Fruit fly (Drosophila melanogaster) whole organism, embryonic: ENCODE measurements around the gene mRpS35.

Experiments used
- B-H1 ChIP-seq: fragments of 200-800 bp; sonication (Bioruptor generic); IDR thresholded peaks from 3 replicates; pipeline ENCODE4 v1.3.6; 2022; ENCODE audit warnings: missing biosample characterization, missing genetic modification characterization
- BtbVII ChIP-seq: fragments of 200-800 bp; sonication (Bioruptor generic); optimal IDR thresholded peaks from 3 replicates; lab custom pipeline; 2017; ENCODE audit warnings: missing biosample characterization, mild to moderate bottlenecking, missing genetic modification characterization
- CG10267 ChIP-seq: fragments of 200-800 bp; sonication (Bioruptor generic); optimal IDR thresholded peaks from 2 replicates; lab custom pipeline; 2018; ENCODE audit warnings: missing biosample characterization, mild to moderate bottlenecking, missing genetic modification characterization, moderate library complexity
- CG10366 ChIP-seq: fragments of 200-800 bp; sonication (Bioruptor generic); IDR thresholded peaks from 2 replicates; pipeline ENCODE4 v1.3.6; 2022; ENCODE audit warnings: missing biosample characterization, missing genetic modification characterization
- CG10462 ChIP-seq: fragments of 200-800 bp; sonication (Bioruptor generic); optimal IDR thresholded peaks from 2 replicates; lab custom pipeline; 2016; ENCODE audit warnings: missing biosample characterization, missing genetic modification characterization
- CG12071 ChIP-seq: fragments of 200-800 bp; sonication (Bioruptor generic); optimal IDR thresholded peaks from 3 replicates; lab custom pipeline; 2018; ENCODE audit warnings: missing biosample characterization, mild to moderate bottlenecking, missing genetic modification characterization
- CG12391 ChIP-seq: fragments of 200-800 bp; sonication (Bioruptor generic); optimal IDR thresholded peaks from 3 replicates; lab custom pipeline; 2018; ENCODE audit warnings: missing biosample characterization, mild to moderate bottlenecking, missing genetic modification characterization, moderate library complexity
- CG16815 ChIP-seq: fragments of 200-800 bp; sonication (Bioruptor generic); optimal IDR thresholded peaks from 3 replicates; lab custom pipeline; 2017; ENCODE audit warnings: missing biosample characterization, mild to moderate bottlenecking, missing genetic modification characterization
- CG17359 ChIP-seq: fragments of 200-800 bp; sonication (Bioruptor generic); optimal IDR thresholded peaks from 3 replicates; lab custom pipeline; 2018; ENCODE audit warnings: missing biosample characterization, mild to moderate bottlenecking, missing genetic modification characterization, moderate library complexity
- CG18262 ChIP-seq: fragments of 200-800 bp; optimal IDR thresholded peaks from 3 replicates; lab custom pipeline; 2019; ENCODE audit warnings: missing biosample characterization, mild to moderate bottlenecking, missing genetic modification characterization, moderate library complexity
- CG2202 ChIP-seq: fragments of 200-800 bp; sonication (Bioruptor generic); optimal IDR thresholded peaks from 2 replicates; lab custom pipeline; 2018; ENCODE audit warnings: missing biosample characterization, mild to moderate bottlenecking, missing genetic modification characterization
- CG3065 ChIP-seq: fragments of 200-800 bp; sonication (Bioruptor generic); optimal IDR thresholded peaks from 2 replicates; lab custom pipeline; 2016; ENCODE audit warnings: missing biosample characterization, missing genetic modification characterization
- CG34422 ChIP-seq: fragments of 200-800 bp; sonication (Bioruptor generic); IDR thresholded peaks from 3 replicates; pipeline ENCODE4 v1.3.6; 2022; ENCODE audit warnings: missing biosample characterization, missing genetic modification characterization
- CG4404 ChIP-seq: fragments of 200-800 bp; sonication (Bioruptor generic); IDR thresholded peaks from 2 replicates; pipeline ENCODE4 v1.3.6; 2022; ENCODE audit warnings: missing biosample characterization, missing genetic modification characterization
- CG6683 ChIP-seq: fragments of 200-800 bp; sonication (Bioruptor generic); optimal IDR thresholded peaks from 2 replicates; lab custom pipeline; 2017; ENCODE audit warnings: missing biosample characterization, mild to moderate bottlenecking, missing genetic modification characterization, missing genetic modification reagents
- CG7357 ChIP-seq: fragments of 200-800 bp; sonication (Bioruptor generic); IDR thresholded peaks from 3 replicates; pipeline ENCODE4 v1.3.6; 2022; ENCODE audit warnings: missing biosample characterization, missing genetic modification characterization
- CG7963 ChIP-seq: fragments of 200-800 bp; sonication (Bioruptor generic); IDR thresholded peaks from 3 replicates; pipeline ENCODE4 v1.3.6; 2022; ENCODE audit warnings: missing biosample characterization, missing genetic modification characterization; ENCODE audit not compliant: partially characterized antibody
- CG9215 ChIP-seq: fragments of 200-800 bp; sonication (Bioruptor generic); IDR thresholded peaks from 2 replicates; pipeline ENCODE4 v1.3.6; 2022; ENCODE audit warnings: missing biosample characterization, missing genetic modification characterization
- CkIIα-i1 ChIP-seq: fragments of 200-800 bp; sonication (Bioruptor generic); IDR thresholded peaks from 2 replicates; pipeline ENCODE4 v1.3.6; 2022; ENCODE audit warnings: missing biosample characterization, missing genetic modification characterization
- CoRest ChIP-seq: fragments of 200-800 bp; sonication (Bioruptor generic); optimal IDR thresholded peaks from 3 replicates; lab custom pipeline; 2018; ENCODE audit warnings: missing biosample characterization, mild to moderate bottlenecking, missing genetic modification characterization, moderate library complexity
- Elba2 ChIP-seq: fragments of 200-800 bp; sonication (Bioruptor generic); optimal IDR thresholded peaks from 3 replicates; lab custom pipeline; 2016; ENCODE audit warnings: missing biosample characterization, missing genetic modification characterization
- GATAe ChIP-seq: fragments of 200-800 bp; sonication (Bioruptor generic); conservative IDR thresholded peaks from 2 replicates; pipeline ENCODE4 v1.3.6; 2022; ENCODE audit warnings: missing biosample characterization, missing genetic modification characterization
- HLH3B ChIP-seq: fragments of 200-800 bp; sonication (Bioruptor generic); IDR thresholded peaks from 2 replicates; pipeline ENCODE4 v1.3.6; 2022; ENCODE audit warnings: missing biosample characterization, missing genetic modification characterization
- Hmx ChIP-seq: fragments of 200-800 bp; sonication (Bioruptor generic); optimal IDR thresholded peaks from 2 replicates; lab custom pipeline; 2016; ENCODE audit warnings: missing biosample characterization, missing genetic modification characterization
- Hr39 ChIP-seq: fragments of >200 bp; optimal IDR thresholded peaks from 2 replicates; lab custom pipeline; 2017
- Oaz ChIP-seq: fragments of 200-800 bp; sonication (Bioruptor generic); IDR thresholded peaks from 2 replicates; pipeline ENCODE4 v1.3.6; 2022; ENCODE audit warnings: missing biosample characterization, missing genetic modification characterization
- Sox100B ChIP-seq: fragments of 200-800 bp; sonication (Bioruptor generic); optimal IDR thresholded peaks from 3 replicates; lab custom pipeline; 2018; ENCODE audit warnings: missing biosample characterization, mild to moderate bottlenecking, missing genetic modification characterization
- Spps ChIP-seq: fragments of 200-800 bp; sonication (Bioruptor generic); optimal IDR thresholded peaks from 2 replicates; lab custom pipeline; 2018; ENCODE audit warnings: missing biosample characterization, mild to moderate bottlenecking, missing genetic modification characterization
- YL-1 ChIP-seq: fragments of 200-800 bp; sonication (Bioruptor generic); optimal IDR thresholded peaks from 3 replicates; lab custom pipeline; 2017; ENCODE audit warnings: missing biosample characterization, mild to moderate bottlenecking, missing genetic modification characterization
- aop ChIP-seq: fragments of 200-800 bp; sonication (Bioruptor generic); IDR thresholded peaks from 2 replicates; pipeline ENCODE4 v1.3.6; 2022; ENCODE audit warnings: missing biosample characterization, missing genetic modification characterization
- bbx ChIP-seq: fragments of 200-800 bp; sonication (Bioruptor generic); IDR thresholded peaks from 2 replicates; pipeline ENCODE4 v1.3.6; 2022; ENCODE audit warnings: missing biosample characterization, missing genetic modification characterization; ENCODE audit not compliant: partially characterized antibody
- bowl ChIP-seq: fragments of 200-800 bp; sonication (Bioruptor generic); IDR thresholded peaks from 2 replicates; pipeline ENCODE4 v1.3.6; 2022; ENCODE audit warnings: missing biosample characterization, missing genetic modification characterization
- chn ChIP-seq: fragments of 200-800 bp; sonication (Bioruptor generic); optimal IDR thresholded peaks from 2 replicates; lab custom pipeline; 2016; ENCODE audit warnings: missing biosample characterization, missing genetic modification characterization
- dm ChIP-seq: fragments of 200-800 bp; sonication (Bioruptor generic); optimal IDR thresholded peaks from 3 replicates; lab custom pipeline; 2016; ENCODE audit warnings: missing biosample characterization, missing genetic modification characterization
- fd3F ChIP-seq: fragments of 200-800 bp; sonication (Bioruptor generic); optimal IDR thresholded peaks from 2 replicates; lab custom pipeline; 2018; ENCODE audit warnings: missing biosample characterization, mild to moderate bottlenecking, missing genetic modification characterization, moderate library complexity
- fd64A ChIP-seq: fragments of 200-800 bp; sonication (Bioruptor generic); optimal IDR thresholded peaks from 3 replicates; lab custom pipeline; 2018; ENCODE audit warnings: missing biosample characterization, mild to moderate bottlenecking, missing genetic modification characterization
- lilli ChIP-seq: fragments of 200-800 bp; sonication (Bioruptor generic); optimal IDR thresholded peaks from 3 replicates; lab custom pipeline; 2016; ENCODE audit warnings: missing biosample characterization, missing genetic modification characterization
- maf-S ChIP-seq: fragments of 200-800 bp; sonication (Bioruptor generic); optimal IDR thresholded peaks from 2 replicates; lab custom pipeline; 2016; ENCODE audit warnings: missing biosample characterization, missing genetic modification characterization
- nerfin-2 ChIP-seq: fragments of 200-800 bp; sonication (Bioruptor generic); IDR thresholded peaks from 2 replicates; pipeline ENCODE4 v1.3.6; 2022; ENCODE audit warnings: missing biosample characterization, missing genetic modification characterization; ENCODE audit not compliant: partially characterized antibody
- peb ChIP-seq: fragments of 200-800 bp; sonication (Bioruptor generic); IDR thresholded peaks from 2 replicates; pipeline ENCODE4 v1.3.6; 2022; ENCODE audit warnings: missing biosample characterization, missing genetic modification characterization
- prd ChIP-seq, 3 experiments: fragments of >200 bp in 2 of 3; fragments of 200-800 bp in 1 of 3; sonication (Bioruptor generic) in 1 of 3; optimal IDR thresholded peaks in 2 of 3; IDR thresholded peaks in 1 of 3; 2 replicates in 2 of 3; 3 replicates in 1 of 3; pipeline versions ENCODE4 v1.3.6 to Lab custom; 2017 to 2022; ENCODE audit warnings: missing biosample characterization in 1 of 3, missing genetic modification characterization in 1 of 3
- repo ChIP-seq: fragments of 200-800 bp; sonication (Bioruptor generic); optimal IDR thresholded peaks from 2 replicates; lab custom pipeline; 2016; ENCODE audit warnings: missing biosample characterization, missing genetic modification characterization
- sens-2 ChIP-seq: fragments of 200-800 bp; sonication (Bioruptor generic); IDR thresholded peaks from 2 replicates; pipeline ENCODE4 v1.3.6; 2022; ENCODE audit warnings: missing biosample characterization, missing genetic modification characterization
- sisA ChIP-seq: fragments of 200-800 bp; sonication (Bioruptor generic); IDR thresholded peaks from 2 replicates; pipeline ENCODE4 v1.3.6; 2022; ENCODE audit warnings: missing biosample characterization, missing genetic modification characterization
- slou ChIP-seq: fragments of 200-800 bp; sonication (Bioruptor generic); optimal IDR thresholded peaks from 3 replicates; lab custom pipeline; 2016; ENCODE audit warnings: missing biosample characterization, missing genetic modification characterization
- sna ChIP-seq: fragments of 200-800 bp; sonication (Bioruptor generic); IDR thresholded peaks from 2 replicates; pipeline ENCODE4 v1.3.6; 2022; ENCODE audit warnings: missing biosample characterization, missing genetic modification characterization; ENCODE audit not compliant: partially characterized antibody
- so ChIP-seq: fragments of 200-800 bp; sonication (Bioruptor generic); IDR thresholded peaks from 3 replicates; pipeline ENCODE4 v1.3.6; 2022; ENCODE audit warnings: missing biosample characterization, missing genetic modification characterization
- tgo ChIP-seq: fragments of 200-800 bp; sonication (Bioruptor generic); IDR thresholded peaks from 3 replicates; pipeline ENCODE4 v1.3.6; 2022; ENCODE audit warnings: missing biosample characterization, missing genetic modification characterization
- vnd ChIP-seq: fragments of 200-800 bp; sonication (Bioruptor generic); IDR thresholded peaks from 3 replicates; pipeline ENCODE4 v1.3.6; 2022; ENCODE audit warnings: missing biosample characterization, missing genetic modification characterization; ENCODE audit not compliant: partially characterized antibody
- yki ChIP-seq: fragments of >200 bp; optimal IDR thresholded peaks from 3 replicates; lab custom pipeline; 2018
- zen2 ChIP-seq: fragments of 200-800 bp; sonication (Bioruptor generic); IDR thresholded peaks from 3 replicates; pipeline ENCODE4 v1.3.6; 2022; ENCODE audit warnings: missing biosample characterization, missing genetic modification characterization; ENCODE audit not compliant: partially characterized antibody

Gene mRpS35

dm6 chr3L:2733208-2733607 lies 47.5 kb upstream of the mRpS35 start (continued):
- TF ChIP-seq GATAe (GFP tag; lab: Robert Waterston, UW) (0 out of 2 replicates have a peak, but pooled peaks have one; percentile 22), yki (lab: Kevin White, UChicago) (no peak), CG7357 (GFP tag; lab: Robert Waterston, UW) (peak; percentile 58; the same call in 1 of the 3 replicates), CG10462 (peak; percentile 36), YL-1 (GFP tag; lab: Kevin White, UChicago) (no peak), bbx (no peak), so (GFP tag; lab: Robert Waterston, UW) (peak; percentile 54; the same call in 1 of the 3 replicates), CG17359 (peak; percentile 55), fd64A (no peak), fd3F (peak; percentile 69), BtbVII (GFP tag; lab: Kevin White, UChicago) (peak; percentile 51), repo (GFP tag; lab: Kevin White, UChicago) (peak; percentile 41), maf-S (GFP tag; lab: Kevin White, UChicago) (peak; percentile 53), bowl (GFP tag; lab: Robert Waterston, UW) (peak; percentile 43; the same call in 1 of the 2 replicates), CG6683 (GFP tag; lab: Kevin White, UChicago) (peak; percentile 17), lilli (peak; percentile 78), CG12391 (tag; lab: Kevin White, UChicago) (peak; percentile 59), zen2 (GFP tag; lab: Robert Waterston, UW) (no peak), CG4404 (peak; percentile 43; the same call in 1 of the 2 replicates), CG10366 (GFP tag; lab: Robert Waterston, UW) (peak; percentile 73), slou (peak; percentile 57), dm (GFP tag; lab: Kevin White, UChicago) (no peak), CG10267 (tag; lab: Kevin White, UChicago) (peak; percentile 42), HLH3B (peak; percentile 57; the same call in 1 of the 2 replicates), CoRest (tag; lab: Kevin White, UChicago) (peak; percentile 74), CG34422 (GFP tag; lab: Robert Waterston, UW) (0 out of 3 replicates have a peak, but pooled peaks have one; percentile 20), CG2202 (tag; lab: Kevin White, UChicago) (no peak), CkIIα-i1 (GFP tag; lab: Robert Waterston, UW) (no peak), aop (GFP tag; lab: Robert Waterston, UW) (no peak), sisA (GFP tag; lab: Robert Waterston, UW) (peak; percentile 74), tgo (GFP tag; lab: Robert Waterston, UW) (peak; percentile 72), vnd (GFP tag; lab: Robert Waterston, UW) (no peak), Hmx (GFP tag; lab: Kevin White, UChicago) (peak; percentile 21), B-H1 (GFP tag; lab: Robert Waterston, UW) (peak; percentile 34; the same call in 1 of the 3 replicates), Elba2 (no peak), Hr39 (lab: Kevin White, UChicago) (no peak), chn (peak; percentile 51), CG7963 (GFP tag; lab: Robert Waterston, UW) (no peak), sna (no peak), CG3065 (GFP tag; lab: Kevin White, UChicago) (no peak), sens-2 (GFP tag; lab: Robert Waterston, UW) (no peak), prd (optimal IDR thresholded peaks at IDR 0.05; lab: Kevin White, UChicago) (no peak), prd (GFP tag; IDR thresholded peaks at IDR 0.05; lab: Robert Waterston, UW) (peak; percentile 76), CG12071 (GFP tag; lab: Kevin White, UChicago) (peak; percentile 62), nerfin-2 (GFP tag; lab: Robert Waterston, UW) (no peak), CG16815 (GFP tag; lab: Kevin White, UChicago) (peak; percentile 30), CG9215 (GFP tag; lab: Robert Waterston, UW) (peak; percentile 51; the same call in 1 of the 2 replicates), CG18262 (peak; percentile 44), Oaz (peak; percentile 53), Spps (tag; lab: Kevin White, UChicago) (no peak), Sox100B (GFP tag; lab: Kevin White, UChicago) (peak; percentile 44), peb (GFP tag; lab: Robert Waterston, UW) (no peak)
